Fruit fly (Drosophila melanogaster) whole organism, embryonic: ENCODE results near the gene CG17118.

Experiments
- Adf1 ChIP-seq: fragments of 200-800 bp; sonication (Bioruptor generic); IDR thresholded peaks from 2 replicates; pipeline ENCODE4 v1.3.6; 2022; ENCODE audit warnings: missing biosample characterization, missing genetic modification characterization
- B-H2 ChIP-seq: fragments of 200-800 bp; sonication (Bioruptor generic); optimal IDR thresholded peaks from 2 replicates; lab custom pipeline; 2018; ENCODE audit warnings: missing biosample characterization, mild to moderate bottlenecking, missing genetic modification characterization
- CG10274 ChIP-seq: fragments of 200-800 bp; sonication (Bioruptor generic); optimal IDR thresholded peaks from 3 replicates; lab custom pipeline; 2017; ENCODE audit warnings: missing biosample characterization, mild to moderate bottlenecking, missing genetic modification characterization
- CG10366 ChIP-seq: fragments of 200-800 bp; sonication (Bioruptor generic); IDR thresholded peaks from 2 replicates; pipeline ENCODE4 v1.3.6; 2022; ENCODE audit warnings: missing biosample characterization, missing genetic modification characterization
- CG12659 ChIP-seq: fragments of 200-800 bp; sonication (Bioruptor generic); optimal IDR thresholded peaks from 3 replicates; lab custom pipeline; 2017; ENCODE audit warnings: mild to moderate bottlenecking, missing biosample characterization, missing genetic modification reagents, missing genetic modification characterization
- CG14050 ChIP-seq: fragments of 200-800 bp; sonication (Bioruptor generic); IDR thresholded peaks from 3 replicates; pipeline ENCODE4 v1.3.6; 2022; ENCODE audit warnings: missing biosample characterization, missing genetic modification characterization
- CG15269 ChIP-seq: fragments of 200-800 bp; sonication (Bioruptor generic); optimal IDR thresholded peaks from 2 replicates; lab custom pipeline; 2018; ENCODE audit warnings: missing biosample characterization, mild to moderate bottlenecking, missing genetic modification characterization, moderate library complexity
- CG15479 ChIP-seq: fragments of 200-800 bp; sonication (Bioruptor generic); optimal IDR thresholded peaks from 3 replicates; lab custom pipeline; 2019; ENCODE audit warnings: missing biosample characterization, mild to moderate bottlenecking, missing genetic modification characterization, moderate library complexity
- CG2116 ChIP-seq: fragments of 200-800 bp; sonication (Bioruptor generic); optimal IDR thresholded peaks from 3 replicates; lab custom pipeline; 2018; ENCODE audit warnings: missing biosample characterization, mild to moderate bottlenecking, missing genetic modification characterization
- CG31388 ChIP-seq: fragments of 200-800 bp; sonication (Bioruptor generic); optimal IDR thresholded peaks from 2 replicates; lab custom pipeline; 2016; ENCODE audit warnings: missing biosample characterization, missing genetic modification characterization
- CG33557 ChIP-seq: fragments of 200-800 bp; sonication (Bioruptor generic); optimal IDR thresholded peaks from 2 replicates; lab custom pipeline; 2019; ENCODE audit warnings: missing biosample characterization, mild to moderate bottlenecking, missing genetic modification characterization, moderate library complexity
- CG34224 ChIP-seq: fragments of 200-800 bp; sonication (Bioruptor generic); IDR thresholded peaks from 3 replicates; pipeline ENCODE4 v1.3.6; 2022; ENCODE audit warnings: missing biosample characterization, missing genetic modification characterization; ENCODE audit not compliant: partially characterized antibody
- CG3838 ChIP-seq: fragments of 200-800 bp; sonication (Bioruptor generic); optimal IDR thresholded peaks from 3 replicates; lab custom pipeline; 2016; ENCODE audit warnings: missing biosample characterization, missing genetic modification characterization
- CG4404 ChIP-seq: fragments of 200-800 bp; sonication (Bioruptor generic); IDR thresholded peaks from 2 replicates; pipeline ENCODE4 v1.3.6; 2022; ENCODE audit warnings: missing biosample characterization, missing genetic modification characterization
- CG4854 ChIP-seq: fragments of 200-800 bp; sonication (Bioruptor generic); optimal IDR thresholded peaks from 2 replicates; lab custom pipeline; 2016; ENCODE audit warnings: missing biosample characterization, missing genetic modification characterization, inconsistent platforms
- CG5180 ChIP-seq: fragments of 200-800 bp; sonication (Bioruptor generic); optimal IDR thresholded peaks from 3 replicates; lab custom pipeline; 2017; ENCODE audit warnings: missing biosample characterization, missing genetic modification characterization, mild to moderate bottlenecking, moderate library complexity, missing genetic modification reagents
- CG6854 ChIP-seq: fragments of 200-800 bp; sonication (Bioruptor generic); optimal IDR thresholded peaks from 3 replicates; lab custom pipeline; 2017; ENCODE audit warnings: missing biosample characterization, mild to moderate bottlenecking, missing genetic modification characterization
- CG7786 ChIP-seq: fragments of 200-800 bp; sonication (Bioruptor generic); optimal IDR thresholded peaks from 2 replicates; lab custom pipeline; 2016; ENCODE audit warnings: missing biosample characterization, missing genetic modification characterization
- CG8388 ChIP-seq: fragments of 200-800 bp; sonication (Bioruptor generic); optimal IDR thresholded peaks from 2 replicates; lab custom pipeline; 2019; ENCODE audit warnings: missing biosample characterization, mild to moderate bottlenecking, missing genetic modification characterization, moderate library complexity
- CG8478 ChIP-seq: fragments of >200 bp; optimal IDR thresholded peaks from 2 replicates; lab custom pipeline; 2018
- CG9215 ChIP-seq: fragments of 200-800 bp; sonication (Bioruptor generic); IDR thresholded peaks from 2 replicates; pipeline ENCODE4 v1.3.6; 2022; ENCODE audit warnings: missing biosample characterization, missing genetic modification characterization
- Dad ChIP-seq: fragments of 200-800 bp; sonication (Bioruptor generic); optimal IDR thresholded peaks from 3 replicates; lab custom pipeline; 2016; ENCODE audit warnings: missing biosample characterization, missing genetic modification characterization
- Dref ChIP-seq: fragments of 200-800 bp; sonication (Bioruptor generic); IDR thresholded peaks from 2 replicates; pipeline ENCODE4 v1.3.6; 2022; ENCODE audit warnings: missing biosample characterization, missing genetic modification characterization
- HLH3B ChIP-seq: fragments of 200-800 bp; sonication (Bioruptor generic); IDR thresholded peaks from 2 replicates; pipeline ENCODE4 v1.3.6; 2022; ENCODE audit warnings: missing biosample characterization, missing genetic modification characterization
- HLH54F ChIP-seq: fragments of 200-800 bp; sonication (Bioruptor generic); optimal IDR thresholded peaks from 3 replicates; lab custom pipeline; 2016; ENCODE audit warnings: missing biosample characterization, missing genetic modification characterization
- MESR4 ChIP-seq: fragments of 200-800 bp; sonication (Bioruptor generic); optimal IDR thresholded peaks from 2 replicates; lab custom pipeline; 2018; ENCODE audit warnings: missing biosample characterization, mild to moderate bottlenecking, missing genetic modification characterization, moderate library complexity
- Max ChIP-seq: fragments of 200-800 bp; sonication (Bioruptor generic); optimal IDR thresholded peaks from 2 replicates; lab custom pipeline; 2016; ENCODE audit warnings: missing biosample characterization, mild to moderate bottlenecking, missing genetic modification characterization
- Med ChIP-seq: fragments of 200-800 bp; sonication (Bioruptor generic); peaks from one replicate; lab custom pipeline; 2016; ENCODE audit warnings: missing biosample characterization, missing genetic modification characterization, mild to moderate bottlenecking, inconsistent platforms, moderate library complexity
- NC2α ChIP-seq: fragments of 200-800 bp; sonication (Bioruptor generic); optimal IDR thresholded peaks from 2 replicates; lab custom pipeline; 2016; ENCODE audit warnings: missing biosample characterization, missing genetic modification characterization
- Oli ChIP-seq: fragments of 200-800 bp; sonication (Bioruptor generic); optimal IDR thresholded peaks from 2 replicates; lab custom pipeline; 2018; ENCODE audit warnings: missing biosample characterization, mild to moderate bottlenecking, missing genetic modification characterization, moderate library complexity
- Side ChIP-seq: fragments of 200-800 bp; sonication (Bioruptor generic); optimal IDR thresholded peaks from 2 replicates; lab custom pipeline; 2016; ENCODE audit warnings: missing biosample characterization, missing genetic modification characterization
- Vsx1 ChIP-seq: fragments of 200-800 bp; sonication (Bioruptor generic); optimal IDR thresholded peaks from 2 replicates; lab custom pipeline; 2017; ENCODE audit warnings: missing biosample characterization, mild to moderate bottlenecking, missing genetic modification characterization, missing genetic modification reagents
- abd-A ChIP-seq: fragments of 200-800 bp; sonication (Bioruptor generic); optimal IDR thresholded peaks from 3 replicates; lab custom pipeline; 2019; ENCODE audit warnings: missing biosample characterization, mild to moderate bottlenecking, missing genetic modification characterization, moderate library complexity
- cas ChIP-seq: fragments of 200-800 bp; sonication (Bioruptor generic); IDR thresholded peaks from 2 replicates; pipeline ENCODE4 v1.3.6; 2022; ENCODE audit warnings: missing biosample characterization, missing genetic modification characterization
- crc ChIP-seq: fragments of 200-800 bp; sonication (Bioruptor generic); optimal IDR thresholded peaks from 2 replicates; lab custom pipeline; 2016; ENCODE audit warnings: missing biosample characterization, missing genetic modification characterization
- emc ChIP-seq: fragments of 200-800 bp; sonication (Bioruptor generic); optimal IDR thresholded peaks from 2 replicates; lab custom pipeline; 2016; ENCODE audit warnings: missing biosample characterization, missing genetic modification characterization
- gsb-n ChIP-seq: fragments of 200-800 bp; sonication (Bioruptor generic); optimal IDR thresholded peaks from 3 replicates; lab custom pipeline; 2018; ENCODE audit warnings: missing biosample characterization, mild to moderate bottlenecking, missing genetic modification characterization
- gt ChIP-seq: fragments of 200-800 bp; sonication (Bioruptor generic); IDR thresholded peaks from 2 replicates; pipeline ENCODE4 v1.3.6; 2022; ENCODE audit warnings: missing biosample characterization, missing genetic modification characterization
- insv ChIP-seq, 2 experiments: fragments of 200-800 bp; sonication (Bioruptor generic); optimal IDR thresholded peaks; 3 replicates each; lab custom pipeline; 2016 to 2018; ENCODE audit warnings: missing biosample characterization in 2 of 2, missing genetic modification characterization in 2 of 2
- jumu ChIP-seq: fragments of 200-800 bp; sonication (Bioruptor generic); optimal IDR thresholded peaks from 3 replicates; lab custom pipeline; 2016; ENCODE audit warnings: missing biosample characterization, missing genetic modification characterization
- kay ChIP-seq: fragments of 200-800 bp; sonication (Bioruptor generic); optimal IDR thresholded peaks from 2 replicates; lab custom pipeline; 2016; ENCODE audit warnings: missing biosample characterization, missing genetic modification characterization
- ken ChIP-seq: fragments of 200-800 bp; sonication (Bioruptor generic); IDR thresholded peaks from 3 replicates; pipeline ENCODE4 v1.3.6; 2022; ENCODE audit warnings: missing biosample characterization, missing genetic modification characterization
- kni ChIP-seq: fragments of 200-800 bp; sonication (Bioruptor generic); optimal IDR thresholded peaks from 3 replicates; lab custom pipeline; 2017; ENCODE audit warnings: mild to moderate bottlenecking, missing biosample characterization, missing genetic modification reagents, missing genetic modification characterization
- nom ChIP-seq: fragments of 200-800 bp; sonication (Bioruptor generic); optimal IDR thresholded peaks from 2 replicates; lab custom pipeline; 2017; ENCODE audit warnings: missing biosample characterization, missing genetic modification characterization, mild to moderate bottlenecking, moderate library complexity, missing genetic modification reagents
- pfk ChIP-seq: fragments of 200-800 bp; sonication (Bioruptor generic); optimal IDR thresholded peaks from 2 replicates; lab custom pipeline; 2018; ENCODE audit warnings: missing biosample characterization, mild to moderate bottlenecking, missing genetic modification characterization, moderate library complexity
- ranshi ChIP-seq: fragments of 200-800 bp; sonication (Bioruptor generic); IDR thresholded peaks from 2 replicates; pipeline ENCODE4 v1.3.6; 2022; ENCODE audit warnings: missing biosample characterization, missing genetic modification characterization
- sc ChIP-seq, 3 experiments: fragments of >200 bp in 2 of 3; fragments of 200-800 bp in 1 of 3; sonication (Bioruptor generic) in 1 of 3; optimal IDR thresholded peaks; 2 replicates in 2 of 3; 3 replicates in 1 of 3; lab custom pipeline; 2017; ENCODE audit warnings: mild to moderate bottlenecking in 1 of 3, missing biosample characterization in 1 of 3, missing genetic modification characterization in 1 of 3, missing genetic modification reagents in 1 of 3
- slp2 ChIP-seq: fragments of 200-800 bp; sonication (Bioruptor generic); optimal IDR thresholded peaks from 2 replicates; lab custom pipeline; 2016; ENCODE audit warnings: missing biosample characterization, missing genetic modification characterization
- sna ChIP-seq: fragments of 200-800 bp; sonication (Bioruptor generic); IDR thresholded peaks from 2 replicates; pipeline ENCODE4 v1.3.6; 2022; ENCODE audit warnings: missing biosample characterization, missing genetic modification characterization; ENCODE audit not compliant: partially characterized antibody
- sqz ChIP-seq: fragments of 200-800 bp; sonication (Bioruptor generic); optimal IDR thresholded peaks from 3 replicates; lab custom pipeline; 2018; ENCODE audit warnings: missing biosample characterization, mild to moderate bottlenecking, missing genetic modification characterization
- usp ChIP-seq: fragments of >200 bp; optimal IDR thresholded peaks from 2 replicates; lab custom pipeline; 2017; ENCODE audit warnings: missing biosample characterization, missing genetic modification characterization
- zfh2 ChIP-seq: fragments of 200-800 bp; sonication (Bioruptor generic); optimal IDR thresholded peaks from 2 replicates; lab custom pipeline; 2016; ENCODE audit warnings: missing biosample characterization, missing genetic modification characterization

CG17118 gene

DNA sequence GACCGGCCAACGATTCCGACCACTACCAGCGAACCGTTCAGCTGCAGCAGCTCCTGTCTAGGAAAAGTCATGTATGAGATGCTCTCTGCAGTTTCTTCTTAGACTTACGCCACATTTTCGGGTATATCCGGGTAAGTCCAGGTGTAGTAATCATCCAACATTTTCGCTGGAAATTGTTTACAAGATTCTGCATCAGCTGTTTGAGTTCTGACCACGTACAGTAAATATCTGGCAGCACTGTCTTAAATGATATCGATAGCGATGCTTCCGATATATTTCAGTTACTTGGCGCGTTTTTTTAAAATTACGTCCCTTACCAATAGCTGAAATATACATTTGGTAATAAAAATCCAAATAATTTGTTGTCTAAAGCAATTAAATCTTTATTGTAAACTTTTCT is 13.7 kb downstream of the CG17118 start, which contains the start of gene CG6729 (continued):
- TF ChIP-seq MESR4 (GFP tag; lab: Kevin White, UChicago) (peak; percentile 43), slp2 (GFP tag; lab: Kevin White, UChicago) (no peak), CG8478 (lab: Kevin White, UChicago) (no peak), kay (GFP tag; lab: Kevin White, UChicago) (no peak), CG3838 (no peak), CG33557 (no peak), B-H2 (no peak), CG6854 (GFP tag; lab: Kevin White, UChicago) (no peak), CG15479 (no peak), CG10366 (GFP tag; lab: Robert Waterston, UW) (no peak), jumu (GFP tag; lab: Kevin White, UChicago) (no peak), Oli (tag; lab: Kevin White, UChicago) (no peak), insv (GFP tag; optimal IDR thresholded peaks at IDR 0.05; lab: Kevin White, UChicago) (no peak), CG9215 (GFP tag; lab: Robert Waterston, UW) (no peak), NC2α (GFP tag; lab: Kevin White, UChicago) (no peak), CG31388 (GFP tag; lab: Kevin White, UChicago) (no peak), kni (no peak), Adf1 (GFP tag; lab: Robert Waterston, UW) (no peak), sqz (GFP tag; lab: Kevin White, UChicago) (no peak), CG2116 (peak; percentile 92), Med (GFP tag; lab: Kevin White, UChicago) (no peak), CG4854 (GFP tag; lab: Kevin White, UChicago) (no peak), sc (optimal IDR thresholded peaks at IDR 0.05; lab: Kevin White, UChicago) (no peak), sc (GFP tag; optimal IDR thresholded peaks at IDR 0.05; lab: Kevin White, UChicago) (no peak), cas (GFP tag; lab: Robert Waterston, UW) (no peak), CG8388 (GFP tag; lab: Kevin White, UChicago) (no peak), Vsx1 (no peak), CG15269 (no peak), CG34224 (peak; percentile 78), ranshi (GFP tag; lab: Robert Waterston, UW) (no peak), CG14050 (no peak), CG12659 (no peak), ken (GFP tag; lab: Robert Waterston, UW) (no peak), emc (GFP tag; lab: Kevin White, UChicago) (no peak), gsb-n (tag; lab: Kevin White, UChicago) (no peak), Dref (GFP tag; lab: Robert Waterston, UW) (peak; percentile 84), HLH54F (no peak), Max (GFP tag; lab: Kevin White, UChicago) (no peak), gt (GFP tag; lab: Robert Waterston, UW) (no peak), CG4404 (GFP tag; lab: Robert Waterston, UW) (no peak), Side (GFP tag; lab: Kevin White, UChicago) (no peak), Dad (no peak), pfk (GFP tag; lab: Kevin White, UChicago) (no peak), CG10274 (GFP tag; lab: Kevin White, UChicago) (no peak), zfh2 (GFP tag; lab: Kevin White, UChicago) (no peak), crc (GFP tag; lab: Kevin White, UChicago) (no peak), nom (no peak), HLH3B (GFP tag; lab: Robert Waterston, UW) (no peak), sna (GFP tag; lab: Robert Waterston, UW) (peak; percentile 57), usp (GFP tag; lab: Kevin White, UChicago) (no peak), abd-A (no peak), CG5180 (GFP tag; lab: Kevin White, UChicago) (no peak), CG7786 (no peak)
